Fruit fly (Drosophila melanogaster) whole organism, prepupa: ENCODE results near the gene CG13842.
A peak's percentile ranks its signal among the peaks of the same experiment; 100 is the strongest.

Experiments
- Blimp-1 ChIP-seq: fragments of 200-800 bp; sonication (Bioruptor generic); optimal IDR thresholded peaks from 3 replicates; lab custom pipeline; 2017; ENCODE audit warnings: missing biosample characterization, missing genetic modification characterization, mild to moderate bottlenecking, moderate library complexity, missing genetic modification reagents
- CG10631 ChIP-seq: fragments of 200-800 bp; sonication (Bioruptor generic); optimal IDR thresholded peaks from 2 replicates; lab custom pipeline; 2016; ENCODE audit warnings: missing biosample characterization, missing genetic modification characterization
- CG10669 ChIP-seq: fragments of 200-800 bp; sonication (Bioruptor generic); optimal IDR thresholded peaks from 3 replicates; lab custom pipeline; 2018; ENCODE audit warnings: missing biosample characterization, mild to moderate bottlenecking, missing genetic modification characterization, moderate library complexity
- CG11294 ChIP-seq: fragments of 200-800 bp; sonication (Bioruptor generic); IDR thresholded peaks from 2 replicates; pipeline ENCODE4 v1.3.6; 2022; ENCODE audit warnings: missing biosample characterization, missing genetic modification characterization
- CG11762 ChIP-seq: fragments of 200-800 bp; sonication (Bioruptor generic); optimal IDR thresholded peaks from 3 replicates; lab custom pipeline; 2016; ENCODE audit warnings: missing biosample characterization, missing genetic modification characterization; ENCODE audit not compliant: insufficient read depth
- CG11902 ChIP-seq: fragments of 200-800 bp; sonication (Bioruptor generic); optimal IDR thresholded peaks from 3 replicates; lab custom pipeline; 2016; ENCODE audit warnings: missing biosample characterization, missing genetic modification characterization
- CG1621 ChIP-seq: fragments of 200-800 bp; sonication (Bioruptor generic); optimal IDR thresholded peaks from 3 replicates; lab custom pipeline; 2018; ENCODE audit warnings: missing biosample characterization, mild to moderate bottlenecking, missing genetic modification characterization
- CG16779 ChIP-seq: fragments of 200-800 bp; sonication (Bioruptor generic); optimal IDR thresholded peaks from 3 replicates; lab custom pipeline; 2017; ENCODE audit warnings: missing biosample characterization, mild to moderate bottlenecking, missing genetic modification characterization
- CG3032 ChIP-seq: fragments of 200-800 bp; optimal IDR thresholded peaks from 2 replicates; lab custom pipeline; 2019; ENCODE audit warnings: missing biosample characterization, mild to moderate bottlenecking, missing genetic modification characterization, moderate library complexity
- CG32006 ChIP-seq: fragments of 200-800 bp; sonication (Bioruptor generic); optimal IDR thresholded peaks from 3 replicates; lab custom pipeline; 2017; ENCODE audit warnings: missing biosample characterization, mild to moderate bottlenecking, missing genetic modification characterization
- CG34406 ChIP-seq: fragments of 200-800 bp; sonication (Bioruptor generic); optimal IDR thresholded peaks from 3 replicates; lab custom pipeline; 2016; ENCODE audit warnings: missing biosample characterization, missing genetic modification characterization
- CG3919 ChIP-seq: fragments of 200-800 bp; sonication (Bioruptor generic); optimal IDR thresholded peaks from 3 replicates; lab custom pipeline; 2016; ENCODE audit warnings: missing biosample characterization, missing genetic modification characterization
- CG4318 ChIP-seq: fragments of 200-800 bp; sonication (Bioruptor generic); optimal IDR thresholded peaks from 3 replicates; lab custom pipeline; 2017; ENCODE audit warnings: missing biosample characterization, mild to moderate bottlenecking, missing genetic modification characterization
- CG6163 ChIP-seq: fragments of 200-800 bp; sonication (Bioruptor generic); IDR thresholded peaks from 3 replicates; pipeline ENCODE4 v1.3.6; 2022; ENCODE audit warnings: missing biosample characterization, missing genetic modification characterization
- CG6276 ChIP-seq: fragments of 200-800 bp; sonication (Bioruptor generic); optimal IDR thresholded peaks from 2 replicates; lab custom pipeline; 2017; ENCODE audit warnings: missing biosample characterization, mild to moderate bottlenecking, missing genetic modification characterization
- CG6792 ChIP-seq: fragments of 200-800 bp; sonication (Bioruptor generic); optimal IDR thresholded peaks from 3 replicates; lab custom pipeline; 2016; ENCODE audit warnings: missing biosample characterization, missing genetic modification characterization
- CG7368 ChIP-seq: fragments of 200-800 bp; sonication (Bioruptor generic); optimal IDR thresholded peaks from 3 replicates; lab custom pipeline; 2016; ENCODE audit warnings: missing biosample characterization, missing genetic modification characterization
- CG8119 ChIP-seq: fragments of 200-800 bp; sonication (Bioruptor generic); IDR thresholded peaks from 3 replicates; pipeline ENCODE4 v1.3.6; 2022; ENCODE audit warnings: missing biosample characterization, missing genetic modification characterization
- CG8319 ChIP-seq: fragments of 200-800 bp; sonication (Bioruptor generic); optimal IDR thresholded peaks from 3 replicates; lab custom pipeline; 2016; ENCODE audit warnings: missing biosample characterization, missing genetic modification characterization
- CG8632 ChIP-seq: fragments of 200-800 bp; sonication (Bioruptor generic); optimal IDR thresholded peaks from 3 replicates; lab custom pipeline; 2016; ENCODE audit warnings: missing biosample characterization, missing genetic modification characterization
- Eip75B ChIP-seq: fragments of 200-800 bp; sonication (Bioruptor generic); optimal IDR thresholded peaks from 3 replicates; lab custom pipeline; 2016; ENCODE audit warnings: missing biosample characterization, missing genetic modification characterization
- Eip78C ChIP-seq: fragments of 200-800 bp; sonication (Bioruptor generic); peaks from one replicate; lab custom pipeline; 2016; ENCODE audit warnings: missing biosample characterization, missing genetic modification characterization
- Eip93F ChIP-seq: fragments of 200-800 bp; sonication (Bioruptor generic); optimal IDR thresholded peaks from 2 replicates; lab custom pipeline; 2016; ENCODE audit warnings: missing biosample characterization, mild to moderate bottlenecking, missing genetic modification characterization
- Ets21C ChIP-seq: fragments of 200-800 bp; sonication (Bioruptor generic); optimal IDR thresholded peaks from 3 replicates; lab custom pipeline; 2016; ENCODE audit warnings: missing biosample characterization, missing genetic modification characterization
- Ets96B ChIP-seq: fragments of 200-800 bp; optimal IDR thresholded peaks from 2 replicates; lab custom pipeline; 2019; ENCODE audit warnings: missing biosample characterization, mild to moderate bottlenecking, missing genetic modification characterization, moderate library complexity
- Hr38 ChIP-seq: sonication (Bioruptor generic); optimal IDR thresholded peaks from 2 replicates; lab custom pipeline; 2016; ENCODE audit warnings: missing biosample characterization, missing genetic modification characterization
- Hr39 ChIP-seq: fragments of 200-800 bp; sonication (Bioruptor generic); optimal IDR thresholded peaks from 2 replicates; lab custom pipeline; 2016; ENCODE audit warnings: missing biosample characterization, missing genetic modification characterization
- Hr4 ChIP-seq: fragments of 200-800 bp; sonication (Bioruptor generic); optimal IDR thresholded peaks from 3 replicates; lab custom pipeline; 2016; ENCODE audit warnings: missing biosample characterization, missing genetic modification characterization
- Lpt ChIP-seq: fragments of 200-800 bp; sonication (Bioruptor generic); optimal IDR thresholded peaks from 3 replicates; lab custom pipeline; 2016; ENCODE audit warnings: missing biosample characterization, missing genetic modification characterization
- Met ChIP-seq: fragments of 200-800 bp; sonication (Bioruptor generic); optimal IDR thresholded peaks from 3 replicates; lab custom pipeline; 2016; ENCODE audit warnings: missing biosample characterization, missing genetic modification characterization
- achi ChIP-seq: fragments of 200-800 bp; sonication (Bioruptor generic); optimal IDR thresholded peaks from 3 replicates; lab custom pipeline; 2016; ENCODE audit warnings: missing biosample characterization, missing genetic modification characterization
- acj6 ChIP-seq: fragments of 200-800 bp; sonication (Bioruptor generic); optimal IDR thresholded peaks from 3 replicates; lab custom pipeline; 2016; ENCODE audit warnings: missing biosample characterization, missing genetic modification characterization
- cyc ChIP-seq: fragments of 200-800 bp; sonication (Bioruptor generic); optimal IDR thresholded peaks from 3 replicates; lab custom pipeline; 2016; ENCODE audit warnings: missing biosample characterization, missing genetic modification characterization
- dsx ChIP-seq: fragments of 200-800 bp; optimal IDR thresholded peaks from 3 replicates; lab custom pipeline; 2019; ENCODE audit warnings: missing biosample characterization, mild to moderate bottlenecking, missing genetic modification characterization, moderate library complexity; ENCODE audit not compliant: poor library complexity, severe bottlenecking
- fd59A ChIP-seq: fragments of 200-800 bp; sonication (Bioruptor generic); optimal IDR thresholded peaks from 2 replicates; lab custom pipeline; 2017; ENCODE audit warnings: missing biosample characterization, mild to moderate bottlenecking, missing genetic modification characterization, missing genetic modification reagents
- fkh ChIP-seq: fragments of 200-800 bp; sonication (Bioruptor generic); optimal IDR thresholded peaks from 3 replicates; lab custom pipeline; 2017; ENCODE audit warnings: missing biosample characterization, mild to moderate bottlenecking, missing genetic modification characterization, moderate library complexity
- lz ChIP-seq: fragments of 200-800 bp; sonication (Bioruptor generic); optimal IDR thresholded peaks from 3 replicates; lab custom pipeline; 2016; ENCODE audit warnings: missing biosample characterization, missing genetic modification characterization
- pdm3 ChIP-seq: fragments of 200-800 bp; sonication (Bioruptor generic); optimal IDR thresholded peaks from 3 replicates; lab custom pipeline; 2016; ENCODE audit warnings: missing biosample characterization, missing genetic modification characterization
- salr ChIP-seq, 2 experiments: fragments of 200-800 bp; sonication (Bioruptor generic); optimal IDR thresholded peaks; 3 replicates each; lab custom pipeline; 2016 to 2018; ENCODE audit warnings: missing biosample characterization in 2 of 2, missing genetic modification characterization in 2 of 2, mild to moderate bottlenecking in 1 of 2
- spab ChIP-seq: fragments of 200-800 bp; sonication (Bioruptor generic); optimal IDR thresholded peaks from 2 replicates; lab custom pipeline; 2017; ENCODE audit warnings: missing biosample characterization, mild to moderate bottlenecking, missing genetic modification characterization, missing genetic modification reagents
- ss ChIP-seq, 2 experiments: fragments of 200-800 bp; sonication (Bioruptor generic); optimal IDR thresholded peaks; 2 replicates in 1 of 2; 3 replicates in 1 of 2; lab custom pipeline; 2017 to 2018; ENCODE audit warnings: mild to moderate bottlenecking in 2 of 2, missing biosample characterization in 2 of 2, missing genetic modification characterization in 2 of 2, moderate library complexity in 1 of 2
- svp ChIP-seq: fragments of 200-800 bp; sonication (Bioruptor generic); peaks from one replicate; lab custom pipeline; 2016; ENCODE audit warnings: missing biosample characterization, missing genetic modification characterization
- topi ChIP-seq: fragments of 200-800 bp; sonication (Bioruptor generic); optimal IDR thresholded peaks from 3 replicates; lab custom pipeline; 2016; ENCODE audit warnings: missing biosample characterization, missing genetic modification characterization
- vri ChIP-seq: fragments of 200-800 bp; sonication (Bioruptor generic); optimal IDR thresholded peaks from 3 replicates; lab custom pipeline; 2016; ENCODE audit warnings: missing biosample characterization, mild to moderate bottlenecking, missing genetic modification characterization

Gene CG13842

DNA sequence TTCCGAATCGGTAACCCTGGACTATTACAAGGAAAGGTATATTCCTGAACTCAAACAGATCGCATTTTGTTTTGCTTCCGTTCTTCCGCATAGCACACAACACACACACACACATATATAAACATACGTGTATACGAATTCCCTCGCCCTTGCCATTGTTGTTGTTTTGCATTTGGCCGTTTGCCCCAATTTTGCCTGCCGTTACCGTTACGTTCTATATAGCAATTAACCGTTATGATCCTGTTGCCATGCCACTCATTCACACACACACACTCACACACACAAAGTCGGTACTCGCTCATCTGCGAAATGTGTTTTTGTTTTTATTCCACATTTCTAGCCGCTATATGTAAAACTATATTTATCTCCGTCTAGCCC lies 20.4 kb upstream of the CG13842 start:
- no peak for TF ChIP-seq CG7368 (GFP tag; lab: Kevin White, UChicago)
- no peak for TF ChIP-seq Lpt (GFP tag; lab: Kevin White, UChicago)
- TF ChIP-seq CG11294, result no peak
- no peak for TF ChIP-seq CG6163 (GFP tag; lab: Robert Waterston, UW)
- no peak for TF ChIP-seq topi (GFP tag; lab: Kevin White, UChicago)
- TF ChIP-seq CG8319 (GFP tag; lab: Kevin White, UChicago), result no peak
- no peak for TF ChIP-seq CG34406
- TF ChIP-seq spab (GFP tag; lab: Kevin White, UChicago), result no peak
- TF ChIP-seq acj6 (GFP tag; lab: Kevin White, UChicago), result no peak
- TF ChIP-seq ss (GFP tag; optimal IDR thresholded peaks at IDR 0.05; lab: Kevin White, UChicago), result no peak
- no peak for TF ChIP-seq Ets96B (tag; lab: Kevin White, UChicago)
- TF ChIP-seq cyc, result no peak
- no peak for TF ChIP-seq Eip93F (GFP tag; lab: Kevin White, UChicago)
- no peak for TF ChIP-seq achi (GFP tag; lab: Kevin White, UChicago)

DNA sequence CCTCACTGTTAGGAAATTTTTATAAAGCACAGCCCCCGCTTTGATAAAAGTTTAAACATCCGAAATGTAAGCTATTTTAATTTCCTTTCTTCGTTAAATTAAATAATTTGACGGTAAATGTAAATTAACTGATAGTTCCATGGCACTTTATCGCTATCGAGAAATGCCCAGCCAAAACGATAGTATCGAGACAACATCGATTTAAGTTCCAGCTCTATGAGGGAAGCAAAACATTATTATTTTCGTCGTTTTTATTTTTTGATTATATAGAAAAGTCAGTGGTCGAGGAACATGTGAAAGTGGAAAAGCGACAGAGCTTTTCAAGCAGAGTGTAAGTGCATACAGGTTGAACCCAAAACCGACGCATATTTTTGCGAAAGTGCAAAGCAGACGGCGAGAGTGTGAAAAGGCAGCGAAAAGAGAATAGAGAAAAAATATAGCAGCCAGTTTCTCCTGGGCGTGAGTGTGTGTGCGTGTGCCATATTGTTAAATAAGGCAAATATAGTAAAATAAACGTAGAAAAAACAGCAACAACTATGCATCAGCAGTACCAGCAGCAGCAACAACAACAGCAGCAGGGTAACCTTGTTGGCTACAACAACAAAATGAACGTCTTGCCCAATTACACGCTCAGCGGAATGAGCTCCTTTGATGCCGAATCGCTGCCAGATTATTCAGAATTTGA lies 19.8 kb upstream of the CG13842 start, which contains the start of gene CG45049:
Gene CG45049, plus strand, starts transcription at position 197 of the 685 bp plus-strand sequence.
- TF ChIP-seq achi (GFP tag; lab: Kevin White, UChicago) (no peak), CG3919 (peak; percentile 13), CG6276 (GFP tag; lab: Kevin White, UChicago) (no peak), CG10631 (GFP tag; lab: Kevin White, UChicago) (peak; percentile 34), lz (GFP tag; lab: Kevin White, UChicago) (peak; percentile 26), fkh (peak; percentile 63), Hr39 (GFP tag; lab: Kevin White, UChicago) (peak; percentile 31), Met (peak; percentile 39), vri (GFP tag; lab: Kevin White, UChicago) (no peak), topi (GFP tag; lab: Kevin White, UChicago) (peak; percentile 13), CG4318 (GFP tag; lab: Kevin White, UChicago) (no peak), Eip78C (GFP tag; lab: Kevin White, UChicago) (peak; percentile 35), CG8319 (GFP tag; lab: Kevin White, UChicago) (no peak), CG1621 (tag; lab: Kevin White, UChicago) (no peak), CG11294 (no peak), CG8632 (GFP tag; lab: Kevin White, UChicago) (no peak), cyc (no peak), Hr4 (peak; percentile 4), Hr38 (GFP tag; lab: Kevin White, UChicago) (no peak), svp (GFP tag; lab: Kevin White, UChicago) (no peak), Ets21C (GFP tag; lab: Kevin White, UChicago) (peak; percentile 9), Eip75B (GFP tag; lab: Kevin White, UChicago) (no peak), CG16779 (tag; lab: Kevin White, UChicago) (peak; percentile 2)

DNA sequence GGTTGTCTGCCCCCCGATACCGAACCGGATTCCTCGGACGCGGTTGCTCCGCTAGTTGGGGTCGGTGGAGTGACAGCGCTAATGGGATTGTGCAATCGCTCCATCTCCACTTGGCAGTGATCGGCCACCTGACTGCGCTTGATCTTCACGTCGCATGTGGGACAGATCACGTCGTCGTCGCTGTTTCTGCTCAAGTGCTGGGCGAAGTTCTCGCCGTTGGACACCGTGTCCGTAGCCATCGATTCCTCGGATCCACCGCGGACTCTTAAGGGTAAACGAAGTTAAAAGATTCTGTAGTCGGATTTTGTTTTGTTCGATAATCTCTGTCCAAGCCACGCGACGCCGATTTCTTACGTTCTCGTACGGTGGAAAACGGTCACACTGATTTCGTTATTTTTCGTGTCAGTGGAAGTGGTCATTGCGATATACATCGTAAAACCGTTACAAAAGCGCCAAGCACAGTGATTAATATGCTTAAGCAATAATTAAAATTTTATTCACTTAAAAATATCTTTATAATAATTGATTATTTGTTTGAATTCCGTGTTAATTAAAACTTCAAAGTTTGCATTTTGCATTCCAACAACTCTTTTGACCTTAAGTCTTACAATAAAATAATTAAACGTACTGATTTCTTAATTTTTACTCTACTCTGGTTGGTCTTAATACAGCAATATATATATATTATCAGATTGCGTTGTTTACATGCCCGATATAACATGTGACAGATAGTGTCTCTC lies 19.1 kb upstream of the CG13842 start, which contains the start of gene RNF220:
Gene RNF220, minus strand, starts transcription at position 384 of the 740 bp plus-strand sequence.
- TF ChIP-seq Eip93F (GFP tag; lab: Kevin White, UChicago) (no peak), topi (GFP tag; lab: Kevin White, UChicago) (no peak), CG8119 (GFP tag; lab: Robert Waterston, UW) (peak; percentile 19; the same call in 1 of the 3 replicates), CG34406 (peak; percentile 12), pdm3 (GFP tag; lab: Kevin White, UChicago) (peak; percentile 34), CG8632 (GFP tag; lab: Kevin White, UChicago) (peak; percentile 23), ss (GFP tag; optimal IDR thresholded peaks at IDR 0.05; lab: Kevin White, UChicago) (no peak), CG32006 (GFP tag; lab: Kevin White, UChicago) (peak; percentile 48), CG11762 (peak; percentile 3), CG11902 (no peak), salr (GFP tag; optimal IDR thresholded peaks at IDR 0.05; lab: Kevin White, UChicago) (peak in 1 of 2 experiments; percentile 51), acj6 (GFP tag; lab: Kevin White, UChicago) (peak; percentile 48), CG3032 (peak; percentile 15), Hr4 (peak; percentile 57), fd59A (GFP tag; lab: Kevin White, UChicago) (no peak), Met (no peak), svp (GFP tag; lab: Kevin White, UChicago) (peak; percentile 66), Blimp-1 (GFP tag; lab: Kevin White, UChicago) (no peak), CG6792 (no peak), CG11294 (no peak), dsx (GFP tag; lab: Kevin White, UChicago) (no peak), CG10669 (GFP tag; lab: Kevin White, UChicago) (peak; percentile 24)
